Worm (Caenorhabditis elegans): ENCODE results near the gene wht-1.

ce11 chrIII:6135211-6135610 lies 47.7 kb upstream of the wht-1 start:
- TF ChIP-seq fkh-10 (GFP tag; optimal IDR thresholded peaks at IDR 0.05) (no peak), ztf-11 (tag; optimal IDR thresholded peaks at IDR 0.05) (no peak), lin-39 (tag; optimal IDR thresholded peaks at IDR 0.05) (no peak), nhr-237 (tag; optimal IDR thresholded peaks at IDR 0.05) (no peak), nhr-77 (tag; optimal IDR thresholded peaks at IDR 0.05) (no peak)
